Worm (Caenorhabditis elegans): ENCODE measurements around the gene srg-47.

- TF ChIP-seq grh-1 (GFP tag; IDR thresholded peaks at IDR 0.05) (no peak), zag-1 (tag; optimal IDR thresholded peaks at IDR 0.05) (no peak), nhr-90 (tag; optimal IDR thresholded peaks at IDR 0.05; ENCODE audit: poor library complexity) (no peak), snpc-4 (tag; optimal IDR thresholded peaks at IDR 0.05) (no peak), sptf-1 (tag; optimal IDR thresholded peaks at IDR 0.05) (no peak), nhr-77 (tag; optimal IDR thresholded peaks at IDR 0.05) (no peak), unc-62 (GFP tag; optimal IDR thresholded peaks at IDR 0.05) (no peak)
These were observed at the start of gene srg-47 for ce11 chrV:14556187-14556586.
